Fruit fly (Drosophila melanogaster) whole organism, wandering third instar larva: Measurements from ENCODE around the gene Mob3.

Experiments
- CG32264 ChIP-seq: fragments of 200-800 bp; sonication (Bioruptor generic); optimal IDR thresholded peaks from 2 replicates; lab custom pipeline; 2016; ENCODE audit warnings: missing biosample characterization, missing genetic modification characterization
- Hr78 ChIP-seq: fragments of >200 bp; optimal IDR thresholded peaks from 2 replicates; lab custom pipeline; 2017; ENCODE audit warnings: missing biosample characterization, missing genetic modification characterization
- dl ChIP-seq, 2 experiments: fragments of 175-275, 200-275 bp in 1 of 2; fragments of 200-275 bp in 1 of 2; sonication (Bioruptor generic); optimal IDR thresholded peaks; lab custom pipeline; 2018; ENCODE audit warnings: mild to moderate bottlenecking in 2 of 2, missing biosample characterization in 2 of 2, missing genetic modification characterization in 2 of 2, moderate library complexity in 2 of 2; ENCODE audit not compliant: partially characterized antibody in 2 of 2, insufficient read depth in 1 of 2
- pan ChIP-seq: fragments of >200 bp; optimal IDR thresholded peaks from 2 replicates; lab custom pipeline; 2017
- usp ChIP-seq: fragments of >200 bp; optimal IDR thresholded peaks from 2 replicates; lab custom pipeline; 2017; ENCODE audit warnings: missing biosample characterization, missing genetic modification characterization

DNA sequence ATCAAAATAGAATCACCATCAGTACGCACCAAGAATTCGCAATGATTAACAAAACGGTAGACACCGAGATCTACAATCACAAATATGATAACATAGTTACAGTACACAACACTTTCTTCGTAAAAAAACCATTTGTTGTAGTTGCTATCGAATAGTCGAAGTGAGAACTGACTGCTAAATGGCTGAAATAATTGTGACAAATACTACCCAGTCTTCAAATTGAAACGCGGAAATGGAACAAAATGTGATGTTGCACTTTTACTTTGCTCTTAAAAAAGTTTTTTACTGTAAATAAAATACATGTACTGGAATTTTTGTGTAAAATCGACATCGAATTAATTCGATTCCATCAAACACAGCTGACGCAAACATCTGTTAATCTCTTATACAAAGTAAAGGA, 33.6 kb upstream of the Mob3 start, which contains the start of gene ova:
- TF ChIP-seq CG32264 (no peak), Hr78 (GFP tag; lab: Kevin White, UChicago) (no peak), usp (GFP tag; lab: Kevin White, UChicago) (no peak), dl (GFP tag; optimal IDR thresholded peaks at IDR 0.05; lab: Kevin White, UChicago; ENCODE audit: insufficient read depth in 1 of 2, partially characterized antibody in 2 of 2) (no peak), pan (lab: Kevin White, UChicago) (no peak)
